Fruit fly (Drosophila melanogaster) whole organism, prepupa: ENCODE measurements around the gene CG31230.
A peak's percentile ranks its signal among the peaks of the same experiment; 100 is the strongest.

Source experiments
- CG10631 ChIP-seq: fragments of 200-800 bp; sonication (Bioruptor generic); optimal IDR thresholded peaks from 2 replicates; lab custom pipeline; 2016; ENCODE audit warnings: missing biosample characterization, missing genetic modification characterization
- CG10669 ChIP-seq: fragments of 200-800 bp; sonication (Bioruptor generic); optimal IDR thresholded peaks from 3 replicates; lab custom pipeline; 2018; ENCODE audit warnings: missing biosample characterization, mild to moderate bottlenecking, missing genetic modification characterization, moderate library complexity
- CG11762 ChIP-seq: fragments of 200-800 bp; sonication (Bioruptor generic); optimal IDR thresholded peaks from 3 replicates; lab custom pipeline; 2016; ENCODE audit warnings: missing biosample characterization, missing genetic modification characterization; ENCODE audit not compliant: insufficient read depth
- CG15336 ChIP-seq: fragments of 200-800 bp; sonication (Bioruptor generic); IDR thresholded peaks from 2 replicates; pipeline ENCODE4 v1.3.6; 2022; ENCODE audit warnings: missing biosample characterization, missing genetic modification characterization
- CG1621 ChIP-seq: fragments of 200-800 bp; sonication (Bioruptor generic); optimal IDR thresholded peaks from 3 replicates; lab custom pipeline; 2018; ENCODE audit warnings: missing biosample characterization, mild to moderate bottlenecking, missing genetic modification characterization
- CG16779 ChIP-seq: fragments of 200-800 bp; sonication (Bioruptor generic); optimal IDR thresholded peaks from 3 replicates; lab custom pipeline; 2017; ENCODE audit warnings: missing biosample characterization, mild to moderate bottlenecking, missing genetic modification characterization
- CG3032 ChIP-seq: fragments of 200-800 bp; optimal IDR thresholded peaks from 2 replicates; lab custom pipeline; 2019; ENCODE audit warnings: missing biosample characterization, mild to moderate bottlenecking, missing genetic modification characterization, moderate library complexity
- CG31627 ChIP-seq: fragments of 200-800 bp; sonication (Bioruptor generic); optimal IDR thresholded peaks from 3 replicates; lab custom pipeline; 2016; ENCODE audit warnings: missing biosample characterization, missing genetic modification characterization
- CG32006 ChIP-seq: fragments of 200-800 bp; sonication (Bioruptor generic); optimal IDR thresholded peaks from 3 replicates; lab custom pipeline; 2017; ENCODE audit warnings: missing biosample characterization, mild to moderate bottlenecking, missing genetic modification characterization
- CG34406 ChIP-seq: fragments of 200-800 bp; sonication (Bioruptor generic); optimal IDR thresholded peaks from 3 replicates; lab custom pipeline; 2016; ENCODE audit warnings: missing biosample characterization, missing genetic modification characterization
- CG3919 ChIP-seq: fragments of 200-800 bp; sonication (Bioruptor generic); optimal IDR thresholded peaks from 3 replicates; lab custom pipeline; 2016; ENCODE audit warnings: missing biosample characterization, missing genetic modification characterization
- CG4318 ChIP-seq: fragments of 200-800 bp; sonication (Bioruptor generic); optimal IDR thresholded peaks from 3 replicates; lab custom pipeline; 2017; ENCODE audit warnings: missing biosample characterization, mild to moderate bottlenecking, missing genetic modification characterization
- CG6163 ChIP-seq: fragments of 200-800 bp; sonication (Bioruptor generic); IDR thresholded peaks from 3 replicates; pipeline ENCODE4 v1.3.6; 2022; ENCODE audit warnings: missing biosample characterization, missing genetic modification characterization
- CG6792 ChIP-seq: fragments of 200-800 bp; sonication (Bioruptor generic); optimal IDR thresholded peaks from 3 replicates; lab custom pipeline; 2016; ENCODE audit warnings: missing biosample characterization, missing genetic modification characterization
- CG6854 ChIP-seq: fragments of 200-800 bp; sonication (Bioruptor generic); optimal IDR thresholded peaks from 2 replicates; lab custom pipeline; 2017; ENCODE audit warnings: missing biosample characterization, mild to moderate bottlenecking, missing genetic modification characterization
- CG7368 ChIP-seq: fragments of 200-800 bp; sonication (Bioruptor generic); optimal IDR thresholded peaks from 3 replicates; lab custom pipeline; 2016; ENCODE audit warnings: missing biosample characterization, missing genetic modification characterization
- CG8119 ChIP-seq: fragments of 200-800 bp; sonication (Bioruptor generic); IDR thresholded peaks from 3 replicates; pipeline ENCODE4 v1.3.6; 2022; ENCODE audit warnings: missing biosample characterization, missing genetic modification characterization
- CG8319 ChIP-seq: fragments of 200-800 bp; sonication (Bioruptor generic); optimal IDR thresholded peaks from 3 replicates; lab custom pipeline; 2016; ENCODE audit warnings: missing biosample characterization, missing genetic modification characterization
- CG8632 ChIP-seq: fragments of 200-800 bp; sonication (Bioruptor generic); optimal IDR thresholded peaks from 3 replicates; lab custom pipeline; 2016; ENCODE audit warnings: missing biosample characterization, missing genetic modification characterization
- CG9139 ChIP-seq: fragments of 200-800 bp; sonication (Bioruptor generic); optimal IDR thresholded peaks from 3 replicates; lab custom pipeline; 2017; ENCODE audit warnings: missing biosample characterization, mild to moderate bottlenecking, missing genetic modification characterization
- Eip75B ChIP-seq: fragments of 200-800 bp; sonication (Bioruptor generic); optimal IDR thresholded peaks from 3 replicates; lab custom pipeline; 2016; ENCODE audit warnings: missing biosample characterization, missing genetic modification characterization
- Eip93F ChIP-seq: fragments of 200-800 bp; sonication (Bioruptor generic); optimal IDR thresholded peaks from 2 replicates; lab custom pipeline; 2016; ENCODE audit warnings: missing biosample characterization, mild to moderate bottlenecking, missing genetic modification characterization
- Ets21C ChIP-seq: fragments of 200-800 bp; sonication (Bioruptor generic); optimal IDR thresholded peaks from 3 replicates; lab custom pipeline; 2016; ENCODE audit warnings: missing biosample characterization, missing genetic modification characterization
- Ets96B ChIP-seq: fragments of 200-800 bp; optimal IDR thresholded peaks from 2 replicates; lab custom pipeline; 2019; ENCODE audit warnings: missing biosample characterization, mild to moderate bottlenecking, missing genetic modification characterization, moderate library complexity
- Hr39 ChIP-seq: fragments of 200-800 bp; sonication (Bioruptor generic); optimal IDR thresholded peaks from 2 replicates; lab custom pipeline; 2016; ENCODE audit warnings: missing biosample characterization, missing genetic modification characterization
- Hr4 ChIP-seq: fragments of 200-800 bp; sonication (Bioruptor generic); optimal IDR thresholded peaks from 3 replicates; lab custom pipeline; 2016; ENCODE audit warnings: missing biosample characterization, missing genetic modification characterization
- Lpt ChIP-seq: fragments of 200-800 bp; sonication (Bioruptor generic); optimal IDR thresholded peaks from 3 replicates; lab custom pipeline; 2016; ENCODE audit warnings: missing biosample characterization, missing genetic modification characterization
- Met ChIP-seq: fragments of 200-800 bp; sonication (Bioruptor generic); optimal IDR thresholded peaks from 3 replicates; lab custom pipeline; 2016; ENCODE audit warnings: missing biosample characterization, missing genetic modification characterization
- OdsH ChIP-seq: fragments of 200-800 bp; sonication (Bioruptor generic); optimal IDR thresholded peaks from 3 replicates; lab custom pipeline; 2016; ENCODE audit warnings: missing biosample characterization, missing genetic modification characterization
- Sox102F ChIP-seq: fragments of 200-800 bp; sonication (Bioruptor generic); optimal IDR thresholded peaks from 2 replicates; lab custom pipeline; 2016; ENCODE audit warnings: missing biosample characterization, mild to moderate bottlenecking, missing genetic modification characterization
- Sox15 ChIP-seq: fragments of 200-800 bp; sonication (Bioruptor generic); optimal IDR thresholded peaks from 3 replicates; lab custom pipeline; 2016; ENCODE audit warnings: missing biosample characterization, missing genetic modification characterization
- achi ChIP-seq: fragments of 200-800 bp; sonication (Bioruptor generic); optimal IDR thresholded peaks from 3 replicates; lab custom pipeline; 2016; ENCODE audit warnings: missing biosample characterization, missing genetic modification characterization
- acj6 ChIP-seq: fragments of 200-800 bp; sonication (Bioruptor generic); optimal IDR thresholded peaks from 3 replicates; lab custom pipeline; 2016; ENCODE audit warnings: missing biosample characterization, missing genetic modification characterization
- cyc ChIP-seq: fragments of 200-800 bp; sonication (Bioruptor generic); optimal IDR thresholded peaks from 3 replicates; lab custom pipeline; 2016; ENCODE audit warnings: missing biosample characterization, missing genetic modification characterization
- dac ChIP-seq: fragments of 200-800 bp; sonication (Bioruptor generic); optimal IDR thresholded peaks from 2 replicates; lab custom pipeline; 2017; ENCODE audit warnings: missing biosample characterization, mild to moderate bottlenecking, missing genetic modification characterization
- dsx ChIP-seq: fragments of 200-800 bp; optimal IDR thresholded peaks from 3 replicates; lab custom pipeline; 2019; ENCODE audit warnings: missing biosample characterization, mild to moderate bottlenecking, missing genetic modification characterization, moderate library complexity; ENCODE audit not compliant: poor library complexity, severe bottlenecking
- eg ChIP-seq: fragments of 200-800 bp; sonication (Bioruptor generic); IDR thresholded peaks from 3 replicates; pipeline ENCODE4 v1.3.6; 2022; ENCODE audit warnings: missing biosample characterization, missing genetic modification characterization
- fd59A ChIP-seq: fragments of 200-800 bp; sonication (Bioruptor generic); optimal IDR thresholded peaks from 2 replicates; lab custom pipeline; 2017; ENCODE audit warnings: missing biosample characterization, mild to moderate bottlenecking, missing genetic modification characterization, missing genetic modification reagents
- fd85E ChIP-seq: fragments of 200-800 bp; sonication (Bioruptor generic); optimal IDR thresholded peaks from 3 replicates; lab custom pipeline; 2016; ENCODE audit warnings: missing biosample characterization, missing genetic modification characterization
- fkh ChIP-seq: fragments of 200-800 bp; sonication (Bioruptor generic); optimal IDR thresholded peaks from 3 replicates; lab custom pipeline; 2017; ENCODE audit warnings: missing biosample characterization, mild to moderate bottlenecking, missing genetic modification characterization, moderate library complexity
- lz ChIP-seq: fragments of 200-800 bp; sonication (Bioruptor generic); optimal IDR thresholded peaks from 3 replicates; lab custom pipeline; 2016; ENCODE audit warnings: missing biosample characterization, missing genetic modification characterization
- net ChIP-seq: fragments of 200-800 bp; sonication (Bioruptor generic); optimal IDR thresholded peaks from 3 replicates; lab custom pipeline; 2016; ENCODE audit warnings: missing biosample characterization, missing genetic modification characterization
- pdm3 ChIP-seq: fragments of 200-800 bp; sonication (Bioruptor generic); optimal IDR thresholded peaks from 3 replicates; lab custom pipeline; 2016; ENCODE audit warnings: missing biosample characterization, missing genetic modification characterization
- salr ChIP-seq, 2 experiments: fragments of 200-800 bp; sonication (Bioruptor generic); optimal IDR thresholded peaks; 3 replicates each; lab custom pipeline; 2016 to 2018; ENCODE audit warnings: missing biosample characterization in 2 of 2, missing genetic modification characterization in 2 of 2, mild to moderate bottlenecking in 1 of 2
- spab ChIP-seq: fragments of 200-800 bp; sonication (Bioruptor generic); optimal IDR thresholded peaks from 2 replicates; lab custom pipeline; 2017; ENCODE audit warnings: missing biosample characterization, mild to moderate bottlenecking, missing genetic modification characterization, missing genetic modification reagents
- ss ChIP-seq, 2 experiments: fragments of 200-800 bp; sonication (Bioruptor generic); optimal IDR thresholded peaks; 2 replicates in 1 of 2; 3 replicates in 1 of 2; lab custom pipeline; 2017 to 2018; ENCODE audit warnings: mild to moderate bottlenecking in 2 of 2, missing biosample characterization in 2 of 2, missing genetic modification characterization in 2 of 2, moderate library complexity in 1 of 2
- svp ChIP-seq: fragments of 200-800 bp; sonication (Bioruptor generic); peaks from one replicate; lab custom pipeline; 2016; ENCODE audit warnings: missing biosample characterization, missing genetic modification characterization
- topi ChIP-seq: fragments of 200-800 bp; sonication (Bioruptor generic); optimal IDR thresholded peaks from 3 replicates; lab custom pipeline; 2016; ENCODE audit warnings: missing biosample characterization, missing genetic modification characterization
- vri ChIP-seq: fragments of 200-800 bp; sonication (Bioruptor generic); optimal IDR thresholded peaks from 3 replicates; lab custom pipeline; 2016; ENCODE audit warnings: missing biosample characterization, mild to moderate bottlenecking, missing genetic modification characterization

CG31230 gene

dm6 chr3R:18671112-18671729 is at the start of gene CG31230:
Gene CG31230, plus strand, starts transcription at chr3R:18671679.
- TF ChIP-seq svp, result peak; percentile 46
- TF ChIP-seq fkh (GFP tag; lab: Kevin White, UChicago), result peak; percentile 78
- no peak for TF ChIP-seq salr (GFP tag; optimal IDR thresholded peaks at IDR 0.05; lab: Kevin White, UChicago)
- no peak for TF ChIP-seq CG6854 (GFP tag; lab: Kevin White, UChicago)

- TF ChIP-seq dsx, result no peak
- TF ChIP-seq CG6792, result no peak
- peak; percentile 1 for TF ChIP-seq Met (GFP tag; lab: Kevin White, UChicago)
- no peak for TF ChIP-seq Ets96B (tag; lab: Kevin White, UChicago)
- TF ChIP-seq svp, result peak; percentile 47
- peak; percentile 83 for TF ChIP-seq CG8119
- TF ChIP-seq CG31627, result no peak
- no peak for TF ChIP-seq CG6854 (GFP tag; lab: Kevin White, UChicago)
- no peak for TF ChIP-seq fkh (GFP tag; lab: Kevin White, UChicago)
- TF ChIP-seq Hr4 (GFP tag; lab: Kevin White, UChicago), result peak; percentile 82
- TF ChIP-seq CG1621 (tag; lab: Kevin White, UChicago), result no peak
- TF ChIP-seq eg, result peak; percentile 74
- peak; percentile 10 for TF ChIP-seq CG11762 (GFP tag; lab: Kevin White, UChicago)
- TF ChIP-seq acj6 (GFP tag; lab: Kevin White, UChicago), result peak; percentile 32
- TF ChIP-seq CG15336, result peak; percentile 81
- TF ChIP-seq salr (GFP tag; optimal IDR thresholded peaks at IDR 0.05; lab: Kevin White, UChicago), result peak in 1 of 2 experiments; percentile 48
- peak; percentile 49 for TF ChIP-seq OdsH (GFP tag; lab: Kevin White, UChicago)
- no peak for TF ChIP-seq Sox102F
- TF ChIP-seq CG8632 (GFP tag; lab: Kevin White, UChicago), result no peak
- no peak for TF ChIP-seq CG10669 (GFP tag; lab: Kevin White, UChicago)
- TF ChIP-seq CG4318 (GFP tag; lab: Kevin White, UChicago), result peak; percentile 53
- TF ChIP-seq lz (GFP tag; lab: Kevin White, UChicago), result no peak
- TF ChIP-seq achi, result peak; percentile 49
- no peak for TF ChIP-seq topi (GFP tag; lab: Kevin White, UChicago)
- no peak for TF ChIP-seq dac (GFP tag; lab: Kevin White, UChicago)
- no peak for TF ChIP-seq CG34406 (GFP tag; lab: Kevin White, UChicago)
- TF ChIP-seq fd59A (GFP tag; lab: Kevin White, UChicago), result no peak
- no peak for TF ChIP-seq Eip75B
- no peak for TF ChIP-seq Hr39 (GFP tag; lab: Kevin White, UChicago)
- TF ChIP-seq Ets21C, result no peak
- no peak for TF ChIP-seq Eip93F (GFP tag; lab: Kevin White, UChicago)
- no peak for TF ChIP-seq vri (GFP tag; lab: Kevin White, UChicago)
- TF ChIP-seq CG9139 (GFP tag; lab: Kevin White, UChicago), result no peak
- no peak for TF ChIP-seq spab (GFP tag; lab: Kevin White, UChicago)
- TF ChIP-seq CG6163 (GFP tag; lab: Robert Waterston, UW), result peak; percentile 69
- no peak for TF ChIP-seq ss (GFP tag; optimal IDR thresholded peaks at IDR 0.05; lab: Kevin White, UChicago)
- TF ChIP-seq CG7368 (GFP tag; lab: Kevin White, UChicago), result no peak
- no peak for TF ChIP-seq CG8319 (GFP tag; lab: Kevin White, UChicago)
- peak; percentile 1 for TF ChIP-seq cyc (GFP tag; lab: Kevin White, UChicago)
- TF ChIP-seq Lpt, result peak; percentile 20
- TF ChIP-seq CG3032 (tag; lab: Kevin White, UChicago), result no peak
- no peak for TF ChIP-seq CG16779 (tag; lab: Kevin White, UChicago)
- TF ChIP-seq Sox15 (GFP tag; lab: Kevin White, UChicago), result no peak
- peak; percentile 73 for TF ChIP-seq CG32006 (GFP tag; lab: Kevin White, UChicago)
- TF ChIP-seq net (GFP tag; lab: Kevin White, UChicago), result peak; percentile 38
- TF ChIP-seq CG10631 (GFP tag; lab: Kevin White, UChicago), result peak; percentile 26
- TF ChIP-seq fd85E (GFP tag; lab: Kevin White, UChicago), result no peak
- TF ChIP-seq pdm3 (GFP tag; lab: Kevin White, UChicago), result peak; percentile 53
- peak; percentile 54 for TF ChIP-seq CG3919 (GFP tag; lab: Kevin White, UChicago)
Observed at dm6 chr3R:18624541-18624940, 46.9 kb upstream of the CG31230 start.
